Fruit fly (Drosophila melanogaster) whole organism, embryonic: ENCODE measurements around the gene CG15406.

Source experiments
- B-H1 ChIP-seq: fragments of 200-800 bp; sonication (Bioruptor generic); IDR thresholded peaks from 3 replicates; pipeline ENCODE4 v1.3.6; 2022; ENCODE audit warnings: missing biosample characterization, missing genetic modification characterization
- Bdp1 ChIP-seq: fragments of 200-800 bp; sonication (Bioruptor generic); optimal IDR thresholded peaks from 3 replicates; lab custom pipeline; 2016; ENCODE audit warnings: missing biosample characterization, missing genetic modification characterization
- CG10209 ChIP-seq: fragments of 200-800 bp; sonication (Bioruptor generic); optimal IDR thresholded peaks from 3 replicates; lab custom pipeline; 2017; ENCODE audit warnings: missing biosample characterization, mild to moderate bottlenecking, missing genetic modification characterization, missing genetic modification reagents
- CG10321 ChIP-seq: fragments of 200-800 bp; sonication (Bioruptor generic); IDR thresholded peaks from 2 replicates; pipeline ENCODE4 v1.3.6; 2022; ENCODE audit warnings: missing biosample characterization, missing genetic modification characterization
- CG11723 ChIP-seq: fragments of 200-800 bp; sonication (Bioruptor generic); optimal IDR thresholded peaks from 2 replicates; lab custom pipeline; 2017; ENCODE audit warnings: missing biosample characterization, mild to moderate bottlenecking, missing genetic modification characterization
- CG1603 ChIP-seq: fragments of 200-800 bp; sonication (Bioruptor generic); optimal IDR thresholded peaks from 2 replicates; lab custom pipeline; 2019; ENCODE audit warnings: missing biosample characterization, mild to moderate bottlenecking, missing genetic modification characterization, moderate library complexity
- CG1792 ChIP-seq: fragments of 200-800 bp; sonication (Bioruptor generic); optimal IDR thresholded peaks from 2 replicates; lab custom pipeline; 2016; ENCODE audit warnings: missing biosample characterization, missing genetic modification characterization
- CG18476 ChIP-seq: fragments of 200-800 bp; sonication (Bioruptor generic); optimal IDR thresholded peaks from 2 replicates; lab custom pipeline; 2016; ENCODE audit warnings: missing biosample characterization, mild to moderate bottlenecking, missing genetic modification characterization
- CG6683 ChIP-seq: fragments of 200-800 bp; sonication (Bioruptor generic); optimal IDR thresholded peaks from 2 replicates; lab custom pipeline; 2017; ENCODE audit warnings: missing biosample characterization, mild to moderate bottlenecking, missing genetic modification characterization, missing genetic modification reagents
- CG6689 ChIP-seq: fragments of 200-800 bp; sonication (Bioruptor generic); IDR thresholded peaks from 2 replicates; pipeline ENCODE4 v1.3.6; 2022; ENCODE audit warnings: missing biosample characterization, missing genetic modification characterization
- CG7556 ChIP-seq: fragments of 200-800 bp; sonication (Bioruptor generic); optimal IDR thresholded peaks from 2 replicates; lab custom pipeline; 2017; ENCODE audit warnings: missing biosample characterization, mild to moderate bottlenecking, missing genetic modification characterization
- CG9437 ChIP-seq: fragments of 200-800 bp; sonication (Bioruptor generic); optimal IDR thresholded peaks from 2 replicates; lab custom pipeline; 2018; ENCODE audit warnings: missing biosample characterization, mild to moderate bottlenecking, missing genetic modification characterization
- D19B ChIP-seq: fragments of 200-800 bp; sonication (Bioruptor generic); optimal IDR thresholded peaks from 2 replicates; lab custom pipeline; 2017; ENCODE audit warnings: missing biosample characterization, mild to moderate bottlenecking, missing genetic modification characterization
- Deaf1 ChIP-seq: fragments of 200-800 bp; optimal IDR thresholded peaks from 3 replicates; lab custom pipeline; 2019; ENCODE audit warnings: missing biosample characterization, mild to moderate bottlenecking, missing genetic modification characterization, moderate library complexity
- Dfd ChIP-seq, 2 experiments: fragments of >200 bp; optimal IDR thresholded peaks; 2 replicates each; lab custom pipeline; 2017; ENCODE audit warnings: missing biosample characterization in 2 of 2, missing genetic modification characterization in 2 of 2
- Dp ChIP-seq: fragments of 200-800 bp; sonication (Bioruptor generic); optimal IDR thresholded peaks from 2 replicates; lab custom pipeline; 2018; ENCODE audit warnings: missing biosample characterization, mild to moderate bottlenecking, missing genetic modification characterization, moderate library complexity
- HLH4C ChIP-seq: fragments of 200-800 bp; sonication (Bioruptor generic); IDR thresholded peaks from 3 replicates; pipeline ENCODE4 v1.3.6; 2022; ENCODE audit warnings: missing biosample characterization, missing genetic modification characterization; ENCODE audit not compliant: partially characterized antibody
- Hey ChIP-seq: fragments of 200-800 bp; sonication (Bioruptor generic); optimal IDR thresholded peaks from 3 replicates; lab custom pipeline; 2018; ENCODE audit warnings: missing biosample characterization, mild to moderate bottlenecking, missing genetic modification characterization
- Jarid2 ChIP-seq: fragments of 200-800 bp; sonication (Bioruptor generic); optimal IDR thresholded peaks from 3 replicates; lab custom pipeline; 2017; ENCODE audit warnings: mild to moderate bottlenecking, missing biosample characterization, missing genetic modification reagents, missing genetic modification characterization
- Lpt ChIP-seq: fragments of >200 bp; optimal IDR thresholded peaks from 2 replicates; lab custom pipeline; 2018; ENCODE audit warnings: missing biosample characterization, missing genetic modification characterization
- NC2β ChIP-seq: fragments of 200-800 bp; sonication (Bioruptor generic); optimal IDR thresholded peaks from 2 replicates; lab custom pipeline; 2016; ENCODE audit warnings: missing biosample characterization, missing genetic modification characterization
- Optix ChIP-seq: fragments of 200-800 bp; sonication (Bioruptor generic); IDR thresholded peaks from 3 replicates; pipeline ENCODE4 v1.3.6; 2022; ENCODE audit warnings: missing biosample characterization, missing genetic modification characterization
- Pdp1 ChIP-seq, 2 experiments: fragments of 200-800 bp; sonication (Bioruptor generic); optimal IDR thresholded peaks; 3 replicates each; lab custom pipeline; 2016; ENCODE audit warnings: missing biosample characterization in 2 of 2, missing genetic modification characterization in 2 of 2, mild to moderate bottlenecking in 1 of 2, moderate library complexity in 1 of 2
- Six4 ChIP-seq: fragments of 200-800 bp; sonication (Bioruptor generic); optimal IDR thresholded peaks from 2 replicates; lab custom pipeline; 2016; ENCODE audit warnings: missing biosample characterization, missing genetic modification characterization
- Sry-β ChIP-seq: fragments of 200-800 bp; sonication (Bioruptor generic); optimal IDR thresholded peaks from 2 replicates; lab custom pipeline; 2018; ENCODE audit warnings: missing biosample characterization, mild to moderate bottlenecking, missing genetic modification characterization, moderate library complexity
- Trl ChIP-seq, 3 experiments: fragments of >200 bp in 2 of 3; fragments of 200-800 bp in 1 of 3; sonication (Bioruptor generic) in 1 of 3; optimal IDR thresholded peaks; 2 replicates in 1 of 3; 3 replicates in 2 of 3; lab custom pipeline; 2016 to 2017; ENCODE audit warnings: missing biosample characterization in 1 of 3, missing genetic modification characterization in 1 of 3
- al ChIP-seq: fragments of 200-800 bp; sonication (Bioruptor generic); IDR thresholded peaks from 2 replicates; pipeline ENCODE4 v1.3.6; 2022; ENCODE audit warnings: missing biosample characterization, missing genetic modification characterization
- ash1 ChIP-seq: fragments of 200-800 bp; sonication (Bioruptor generic); optimal IDR thresholded peaks from 2 replicates; lab custom pipeline; 2018; ENCODE audit warnings: missing biosample characterization, mild to moderate bottlenecking, missing genetic modification characterization
- croc ChIP-seq: fragments of 200-800 bp; sonication (Bioruptor generic); conservative IDR thresholded peaks from 3 replicates; pipeline ENCODE4 v1.3.6; 2022; ENCODE audit warnings: missing biosample characterization, missing genetic modification characterization
- da ChIP-seq: fragments of 200-800 bp; sonication (Bioruptor generic); optimal IDR thresholded peaks from 2 replicates; lab custom pipeline; 2016; ENCODE audit warnings: missing biosample characterization, missing genetic modification characterization
- hb ChIP-seq: fragments of 200-800 bp; sonication (Bioruptor generic); IDR thresholded peaks from 3 replicates; pipeline ENCODE4 v1.3.6; 2022; ENCODE audit warnings: missing biosample characterization, missing genetic modification characterization; ENCODE audit not compliant: partially characterized antibody
- lab ChIP-seq: fragments of 200-800 bp; sonication (Bioruptor generic); optimal IDR thresholded peaks from 3 replicates; lab custom pipeline; 2017; ENCODE audit warnings: missing biosample characterization, missing genetic modification characterization, mild to moderate bottlenecking, moderate library complexity, missing genetic modification reagents
- nau ChIP-seq: fragments of 200-800 bp; sonication (Bioruptor generic); optimal IDR thresholded peaks from 3 replicates; lab custom pipeline; 2017; ENCODE audit warnings: missing biosample characterization, mild to moderate bottlenecking, missing genetic modification characterization, missing genetic modification reagents
- onecut ChIP-seq: fragments of 200-800 bp; sonication (Bioruptor generic); IDR thresholded peaks from 2 replicates; pipeline ENCODE4 v1.3.6; 2022; ENCODE audit warnings: missing biosample characterization, missing genetic modification characterization
- peb ChIP-seq: fragments of 200-800 bp; sonication (Bioruptor generic); IDR thresholded peaks from 2 replicates; pipeline ENCODE4 v1.3.6; 2022; ENCODE audit warnings: missing biosample characterization, missing genetic modification characterization
- pfk ChIP-seq: fragments of 200-800 bp; sonication (Bioruptor generic); optimal IDR thresholded peaks from 2 replicates; lab custom pipeline; 2018; ENCODE audit warnings: missing biosample characterization, mild to moderate bottlenecking, missing genetic modification characterization, moderate library complexity
- prd ChIP-seq, 3 experiments: fragments of >200 bp in 2 of 3; fragments of 200-800 bp in 1 of 3; sonication (Bioruptor generic) in 1 of 3; optimal IDR thresholded peaks in 2 of 3; IDR thresholded peaks in 1 of 3; 2 replicates in 2 of 3; 3 replicates in 1 of 3; pipeline versions ENCODE4 v1.3.6 to Lab custom; 2017 to 2022; ENCODE audit warnings: missing biosample characterization in 1 of 3, missing genetic modification characterization in 1 of 3
- pzg ChIP-seq: fragments of 200-800 bp; sonication (Bioruptor generic); optimal IDR thresholded peaks from 3 replicates; lab custom pipeline; 2018; ENCODE audit warnings: missing biosample characterization, mild to moderate bottlenecking, missing genetic modification characterization, moderate library complexity
- repo ChIP-seq: fragments of 200-800 bp; sonication (Bioruptor generic); optimal IDR thresholded peaks from 2 replicates; lab custom pipeline; 2016; ENCODE audit warnings: missing biosample characterization, missing genetic modification characterization
- sc ChIP-seq, 3 experiments: fragments of >200 bp in 2 of 3; fragments of 200-800 bp in 1 of 3; sonication (Bioruptor generic) in 1 of 3; optimal IDR thresholded peaks; 2 replicates in 2 of 3; 3 replicates in 1 of 3; lab custom pipeline; 2017; ENCODE audit warnings: mild to moderate bottlenecking in 1 of 3, missing biosample characterization in 1 of 3, missing genetic modification characterization in 1 of 3, missing genetic modification reagents in 1 of 3
- so ChIP-seq: fragments of 200-800 bp; sonication (Bioruptor generic); IDR thresholded peaks from 3 replicates; pipeline ENCODE4 v1.3.6; 2022; ENCODE audit warnings: missing biosample characterization, missing genetic modification characterization
- tup ChIP-seq: fragments of 200-800 bp; sonication (Bioruptor generic); optimal IDR thresholded peaks from 2 replicates; lab custom pipeline; 2016; ENCODE audit warnings: missing biosample characterization, mild to moderate bottlenecking, missing genetic modification characterization, moderate library complexity
- usp ChIP-seq: fragments of >200 bp; optimal IDR thresholded peaks from 2 replicates; lab custom pipeline; 2017; ENCODE audit warnings: missing biosample characterization, missing genetic modification characterization
- vvl ChIP-seq: fragments of 200-800 bp; sonication (Bioruptor generic); IDR thresholded peaks from 2 replicates; pipeline ENCODE4 v1.3.6; 2022; ENCODE audit warnings: missing biosample characterization, missing genetic modification characterization
- wor ChIP-seq: fragments of 200-800 bp; sonication (Bioruptor generic); IDR thresholded peaks from 2 replicates; pipeline ENCODE4 v1.3.6; 2022; ENCODE audit warnings: missing biosample characterization, missing genetic modification characterization
- zfh2 ChIP-seq: fragments of 200-800 bp; sonication (Bioruptor generic); optimal IDR thresholded peaks from 2 replicates; lab custom pipeline; 2016; ENCODE audit warnings: missing biosample characterization, missing genetic modification characterization

Gene CG15406

dm6 chr2L:3302958-3303842 is 5.8 kb upstream of the CG15406 start, which contains the start of gene CG9663 (continued):
- TF ChIP-seq Sry-β (no peak), pfk (GFP tag; lab: Kevin White, UChicago) (peak; percentile 36), Dfd (GFP tag; optimal IDR thresholded peaks at IDR 0.05; lab: Kevin White, UChicago) (no peak), Six4 (GFP tag; lab: Kevin White, UChicago) (no peak)
- TF ChIP-seq, all 482 proteins: peak for 193

dm6 chr2L:3303893-3304292 is 5.1 kb upstream of the CG15406 start, which contains the start of gene CG3277:
Gene CG3277, plus strand, starts transcription at chr2L:3304100.
- TF ChIP-seq CG9437 (GFP tag; lab: Kevin White, UChicago) (no peak), lab (GFP tag; lab: Kevin White, UChicago) (peak; percentile 19), CG7556 (no peak), HLH4C (no peak), Dfd (GFP tag; optimal IDR thresholded peaks at IDR 0.05; lab: Kevin White, UChicago) (no peak), usp (no peak), repo (GFP tag; lab: Kevin White, UChicago) (no peak), CG11723 (GFP tag; lab: Kevin White, UChicago) (no peak), Optix (GFP tag; lab: Robert Waterston, UW) (no peak), CG6689 (GFP tag; lab: Robert Waterston, UW) (no peak), CG6683 (GFP tag; lab: Kevin White, UChicago) (no peak), NC2β (no peak), ash1 (GFP tag; lab: Kevin White, UChicago) (no peak), tup (GFP tag; lab: Kevin White, UChicago) (no peak), da (no peak), CG10321 (GFP tag; lab: Robert Waterston, UW) (no peak), Bdp1 (GFP tag; lab: Kevin White, UChicago) (no peak), Hey (no peak), so (GFP tag; lab: Robert Waterston, UW) (no peak), Jarid2 (GFP tag; lab: Kevin White, UChicago) (peak; percentile 0), Lpt (GFP tag; lab: Kevin White, UChicago) (no peak), al (GFP tag; lab: Robert Waterston, UW) (no peak), wor (no peak), vvl (GFP tag; lab: Robert Waterston, UW) (no peak), pzg (GFP tag; lab: Kevin White, UChicago) (no peak), CG1603 (tag; lab: Kevin White, UChicago) (no peak), D19B (no peak), Pdp1 (GFP tag; optimal IDR thresholded peaks at IDR 0.05; lab: Kevin White, UChicago) (peak in 1 of 2 experiments; percentile 32), sc (optimal IDR thresholded peaks at IDR 0.05; lab: Kevin White, UChicago) (no peak), sc (GFP tag; optimal IDR thresholded peaks at IDR 0.05; lab: Kevin White, UChicago) (no peak), onecut (GFP tag; lab: Robert Waterston, UW) (no peak), Dp (GFP tag; lab: Kevin White, UChicago) (no peak), prd (optimal IDR thresholded peaks at IDR 0.05; lab: Kevin White, UChicago) (no peak), prd (GFP tag; IDR thresholded peaks at IDR 0.05; lab: Robert Waterston, UW) (no peak), zfh2 (GFP tag; lab: Kevin White, UChicago) (no peak), B-H1 (no peak), CG18476 (GFP tag; lab: Kevin White, UChicago) (no peak), CG10209 (no peak), peb (GFP tag; lab: Robert Waterston, UW) (no peak), CG1792 (no peak), Deaf1 (tag; lab: Kevin White, UChicago) (peak; percentile 57), nau (GFP tag; lab: Kevin White, UChicago) (no peak), hb (GFP tag; lab: Robert Waterston, UW) (no peak), croc (no peak), Trl (optimal IDR thresholded peaks at IDR 0.05; lab: Kevin White, UChicago) (no peak), Trl (GFP tag; optimal IDR thresholded peaks at IDR 0.05; lab: Kevin White, UChicago) (no peak)
